Worm (Caenorhabditis elegans) whole organism, L4/young adult: ENCODE measurements around the gene C14C11.4.

Experiments used
- W03F9.2 ChIP-seq: fragments of 150-350 bp; optimal IDR thresholded peaks from 2 replicates; lab custom pipeline; 2014; ENCODE audit warnings: missing biosample characterization, missing genetic modification characterization
- dao-5 ChIP-seq: sonication (generic microtip); optimal IDR thresholded peaks from 2 replicates; lab custom pipeline; 2016; ENCODE audit warnings: missing genotype, missing genetic modification characterization, moderate library complexity, missing compliant biosample characterization
- him-1 ChIP-seq: sonication (generic microtip); optimal IDR thresholded peaks from 2 replicates; lab custom pipeline; 2016; ENCODE audit warnings: missing genotype, missing genetic modification reagents, missing genetic modification characterization, missing compliant biosample characterization

ce11 chrV:5695635-5696034 is 48.2 kb downstream of the C14C11.4 start:
- TF ChIP-seq W03F9.2 (no peak), him-1 (tag; lab: Kevin White, UChicago) (no peak), dao-5 (tag; lab: Kevin White, UChicago) (no peak)
